Worm (Caenorhabditis elegans): Measurements from ENCODE around the gene fbxa-137.

- TF ChIP-seq elt-3 (tag; optimal IDR thresholded peaks at IDR 0.05) (no peak), nhr-77 (tag; optimal IDR thresholded peaks at IDR 0.05) (no peak), nhr-25 (tag; optimal IDR thresholded peaks at IDR 0.05) (no peak), mdl-1 (tag; optimal IDR thresholded peaks at IDR 0.05) (no peak), ZK546.5 (tag; optimal IDR thresholded peaks at IDR 0.05) (no peak), zag-1 (tag; optimal IDR thresholded peaks at IDR 0.05) (no peak), R02D3.7 (tag; optimal IDR thresholded peaks at IDR 0.05) (no peak), ceh-16 (tag; optimal IDR thresholded peaks at IDR 0.05) (no peak), snpc-4 (tag; optimal IDR thresholded peaks at IDR 0.05) (no peak), unc-62 (GFP tag; optimal IDR thresholded peaks at IDR 0.05) (no peak), pha-4 (tag; optimal IDR thresholded peaks at IDR 0.05) (no peak), nfya-1 (tag; optimal IDR thresholded peaks at IDR 0.05; ENCODE audit: insufficient read depth) (no peak), daf-12 (tag; optimal IDR thresholded peaks at IDR 0.05) (no peak)
These were observed at the start of gene fbxa-137 for ce11 chrV:2278543-2278942.
